Fruit fly (Drosophila melanogaster) whole organism, adult: Measurements from ENCODE around the gene E2f1.

Experiments
- CG11617 ChIP-seq: fragments of 200-800 bp; sonication (Bioruptor generic); optimal IDR thresholded peaks from 2 replicates; lab custom pipeline; 2017; ENCODE audit warnings: mild to moderate bottlenecking, missing biosample characterization, missing genetic modification reagents, missing genetic modification characterization
- CG12768 ChIP-seq: fragments of 200-800 bp; sonication (Bioruptor generic); optimal IDR thresholded peaks from 2 replicates; lab custom pipeline; 2017; ENCODE audit warnings: missing biosample characterization, missing genetic modification characterization, mild to moderate bottlenecking, moderate library complexity, missing genetic modification reagents
- CG14711 ChIP-seq: fragments of 200-800 bp; sonication (Bioruptor generic); optimal IDR thresholded peaks from 2 replicates; lab custom pipeline; 2018; ENCODE audit warnings: missing biosample characterization, mild to moderate bottlenecking, missing genetic modification characterization, moderate library complexity
- CG1620 ChIP-seq: fragments of 200-800 bp; sonication (Bioruptor generic); optimal IDR thresholded peaks from 2 replicates; lab custom pipeline; 2016; ENCODE audit warnings: missing biosample characterization, missing genetic modification characterization
- CG33017 ChIP-seq: fragments of 200-800 bp; sonication (Bioruptor generic); optimal IDR thresholded peaks from 2 replicates; lab custom pipeline; 2018; ENCODE audit warnings: missing biosample characterization, mild to moderate bottlenecking, missing genetic modification characterization, moderate library complexity
- CG5204 ChIP-seq: fragments of 200-800 bp; sonication (Bioruptor generic); optimal IDR thresholded peaks from 2 replicates; lab custom pipeline; 2016; ENCODE audit warnings: missing biosample characterization, missing genetic modification characterization
- CG7045 ChIP-seq: fragments of 200-800 bp; sonication (Bioruptor generic); optimal IDR thresholded peaks from 2 replicates; lab custom pipeline; 2017; ENCODE audit warnings: missing biosample characterization, mild to moderate bottlenecking, missing genetic modification characterization
- CG7101 ChIP-seq: fragments of 200-800 bp; sonication (Bioruptor generic); optimal IDR thresholded peaks from 2 replicates; lab custom pipeline; 2018; ENCODE audit warnings: missing biosample characterization, mild to moderate bottlenecking, missing genetic modification characterization, moderate library complexity
- Clk ChIP-seq: fragments of 200-800 bp; sonication (Bioruptor generic); optimal IDR thresholded peaks from 2 replicates; lab custom pipeline; 2017; ENCODE audit warnings: missing biosample characterization, missing genetic modification characterization
- Crg-1 ChIP-seq: fragments of 200-800 bp; sonication (Bioruptor generic); optimal IDR thresholded peaks from 2 replicates; lab custom pipeline; 2016; ENCODE audit warnings: missing biosample characterization, missing genetic modification characterization
- Hr96 ChIP-seq: fragments of 200-800 bp; sonication (Bioruptor generic); optimal IDR thresholded peaks from 2 replicates; lab custom pipeline; 2016; ENCODE audit warnings: missing biosample characterization, missing genetic modification characterization
- Mnt ChIP-seq: fragments of 200-800 bp; sonication (Bioruptor generic); optimal IDR thresholded peaks from 2 replicates; lab custom pipeline; 2016; ENCODE audit warnings: missing biosample characterization, mild to moderate bottlenecking, missing genetic modification characterization
- bab1 ChIP-seq: fragments of 200-800 bp; sonication (Bioruptor generic); optimal IDR thresholded peaks from 3 replicates; lab custom pipeline; 2019; ENCODE audit warnings: missing biosample characterization, mild to moderate bottlenecking, missing genetic modification characterization, moderate library complexity
- cic ChIP-seq: fragments of 200-800 bp; sonication (Bioruptor generic); optimal IDR thresholded peaks from 2 replicates; lab custom pipeline; 2017; ENCODE audit warnings: missing biosample characterization, mild to moderate bottlenecking, missing genetic modification characterization, moderate library complexity
- cnc ChIP-seq, 2 experiments: fragments of >200 bp; optimal IDR thresholded peaks; 2 replicates each; lab custom pipeline; 2017
- kay ChIP-seq: fragments of 200-800 bp; sonication (Bioruptor generic); peaks from one replicate; lab custom pipeline; 2016; ENCODE audit warnings: missing biosample characterization, missing genetic modification characterization, borderline replicate concordance
- ovo ChIP-seq: fragments of 200-800 bp; sonication (Bioruptor generic); optimal IDR thresholded peaks from 2 replicates; lab custom pipeline; 2016; ENCODE audit warnings: missing biosample characterization, missing genetic modification characterization
- pad ChIP-seq: fragments of 200-800 bp; sonication (Bioruptor generic); optimal IDR thresholded peaks from 3 replicates; lab custom pipeline; 2017; ENCODE audit warnings: missing biosample characterization, missing genetic modification characterization, mild to moderate bottlenecking, moderate library complexity, missing genetic modification reagents
- tj ChIP-seq: fragments of 200-800 bp; sonication (Bioruptor generic); optimal IDR thresholded peaks from 3 replicates; lab custom pipeline; 2017; ENCODE audit warnings: missing biosample characterization, mild to moderate bottlenecking, missing genetic modification characterization, moderate library complexity
- toe ChIP-seq: fragments of 200-800 bp; sonication (Bioruptor generic); optimal IDR thresholded peaks from 2 replicates; lab custom pipeline; 2016; ENCODE audit warnings: missing biosample characterization, missing genetic modification characterization

E2f1 gene

dm6 chr3R:21660659-21661126, at the start of gene E2f1:
Gene E2f1, minus strand, starts transcription at chr3R:21660871.
- TF ChIP-seq Mnt (GFP tag; lab: Kevin White, UChicago) = peak; percentile 5
- TF ChIP-seq Crg-1 (GFP tag; lab: Kevin White, UChicago) = no peak
- peak; percentile 58 for TF ChIP-seq bab1 (GFP tag; lab: Kevin White, UChicago)
- no peak for TF ChIP-seq CG33017 (tag; lab: Kevin White, UChicago)
- TF ChIP-seq CG12768 (GFP tag; lab: Kevin White, UChicago) = no peak
- no peak for TF ChIP-seq CG5204 (GFP tag; lab: Kevin White, UChicago)
- TF ChIP-seq cic (GFP tag; lab: Kevin White, UChicago) = peak; percentile 23

dm6 chr3R:21704439-21704838, 43.8 kb upstream of the E2f1 start:
- TF ChIP-seq CG7101 (tag; lab: Kevin White, UChicago) (no peak), CG12768 (GFP tag; lab: Kevin White, UChicago) (no peak), bab1 (GFP tag; lab: Kevin White, UChicago) (no peak), CG33017 (tag; lab: Kevin White, UChicago) (no peak), CG1620 (GFP tag; lab: Kevin White, UChicago) (no peak), Mnt (GFP tag; lab: Kevin White, UChicago) (no peak), CG7045 (GFP tag; lab: Kevin White, UChicago) (no peak), kay (no peak), CG14711 (no peak), pad (GFP tag; lab: Kevin White, UChicago) (no peak), ovo (GFP tag; lab: Kevin White, UChicago) (no peak), cic (GFP tag; lab: Kevin White, UChicago) (no peak), Crg-1 (GFP tag; lab: Kevin White, UChicago) (no peak), CG5204 (GFP tag; lab: Kevin White, UChicago) (no peak), Hr96 (GFP tag; lab: Kevin White, UChicago) (no peak), cnc (optimal IDR thresholded peaks at IDR 0.05; lab: Kevin White, UChicago) (no peak), CG11617 (no peak), Clk (no peak), toe (GFP tag; lab: Kevin White, UChicago) (no peak)

- TF ChIP-seq Crg-1 (GFP tag; lab: Kevin White, UChicago) = no peak
- no peak for TF ChIP-seq bab1 (GFP tag; lab: Kevin White, UChicago)
- no peak for TF ChIP-seq CG14711
- no peak for TF ChIP-seq pad (GFP tag; lab: Kevin White, UChicago)
- TF ChIP-seq toe (GFP tag; lab: Kevin White, UChicago) = no peak
- TF ChIP-seq CG1620 (GFP tag; lab: Kevin White, UChicago) = no peak
- no peak for TF ChIP-seq CG7045 (GFP tag; lab: Kevin White, UChicago)
- TF ChIP-seq CG33017 (tag; lab: Kevin White, UChicago) = no peak
- TF ChIP-seq ovo (GFP tag; lab: Kevin White, UChicago) = no peak
- no peak for TF ChIP-seq tj
Measured at dm6 chr3R:21703346-21703745, 42.7 kb upstream of the E2f1 start.

dm6 chr3R:21701529-21701928, 40.9 kb upstream of the E2f1 start:
- TF ChIP-seq Hr96 (GFP tag; lab: Kevin White, UChicago) (no peak), kay (peak; percentile 32), toe (GFP tag; lab: Kevin White, UChicago) (no peak), tj (no peak), Clk (no peak)

dm6 chr3R:21700458-21700857, 39.8 kb upstream of the E2f1 start:
- TF ChIP-seq cic (GFP tag; lab: Kevin White, UChicago) (no peak), bab1 (GFP tag; lab: Kevin White, UChicago) (no peak), CG33017 (tag; lab: Kevin White, UChicago) (no peak), CG1620 (GFP tag; lab: Kevin White, UChicago) (no peak), Mnt (GFP tag; lab: Kevin White, UChicago) (no peak), toe (GFP tag; lab: Kevin White, UChicago) (no peak), CG7045 (GFP tag; lab: Kevin White, UChicago) (no peak), kay (no peak)

- TF ChIP-seq CG11617 = no peak
Measured at dm6 chr3R:21698895-21699300, 38.2 kb upstream of the E2f1 start.

- TF ChIP-seq pad (GFP tag; lab: Kevin White, UChicago) (no peak), CG7045 (GFP tag; lab: Kevin White, UChicago) (no peak), bab1 (GFP tag; lab: Kevin White, UChicago) (no peak), kay (no peak), CG33017 (tag; lab: Kevin White, UChicago) (no peak)
Measured at dm6 chr3R:21693110-21693672, 32.5 kb upstream of the E2f1 start.
